Worm (Caenorhabditis elegans) whole organism, early embryonic: ENCODE results near the gene M28.10.

Experiments
- ama-1 ChIP-seq: fragments of 150-350 bp; optimal IDR thresholded peaks from 2 replicates; lab custom pipeline; 2014
- flt-1 ChIP-seq: fragments of 200-800 bp; sonication (Bioruptor generic); IDR thresholded peaks from 2 replicates; pipeline ENCODE4 v1.3.6; 2022; ENCODE audit warnings: missing genetic modification characterization, missing compliant biosample characterization
- hmbx-1 ChIP-seq: sonication (generic microtip); optimal IDR thresholded peaks from 2 replicates; lab custom pipeline; 2016; ENCODE audit warnings: mild to moderate bottlenecking, missing genetic modification characterization, missing compliant biosample characterization
- tbx-37 ChIP-seq: fragments of 200-800 bp; sonication (Bioruptor generic); conservative IDR thresholded peaks from 2 replicates; pipeline ENCODE4 v1.3.6; 2022; ENCODE audit warnings: missing genetic modification reagents, missing genetic modification characterization, missing compliant biosample characterization
- tra-4 ChIP-seq: sonication (generic microtip); optimal IDR thresholded peaks from 2 replicates; lab custom pipeline; 2017; ENCODE audit warnings: missing genetic modification characterization, missing compliant biosample characterization

- TF ChIP-seq tbx-37: no peak
- no peak for TF ChIP-seq ama-1 (lab: Kevin White, UChicago)
- no peak for TF ChIP-seq tra-4 (tag; lab: Kevin White, UChicago)
- TF ChIP-seq flt-1 (GFP tag; lab: Robert Waterston, UW): no peak
- no peak for TF ChIP-seq hmbx-1 (tag; lab: Kevin White, UChicago)
Observed at ce11 chrII:10652112-10652511, 4.8 kb downstream of the M28.10 start, which contains the start of gene nphp-1.
